Fruit fly (Drosophila melanogaster): ENCODE results near the gene Fer1.

Fer1 gene

dm6 chr3R:7127966-7128365, 8.0 kb upstream of the Fer1 start, which contains the start of gene CG10068 (continued):
- TF ChIP-seq CG5180 (GFP tag; optimal IDR thresholded peaks at IDR 0.05) (peak; percentile 63), Six4 (GFP tag; optimal IDR thresholded peaks at IDR 0.05) (peak; percentile 87), Hey (tag; optimal IDR thresholded peaks at IDR 0.05) (no peak), repo (GFP tag; optimal IDR thresholded peaks at IDR 0.05) (peak; percentile 72), CG33557 (GFP tag; optimal IDR thresholded peaks at IDR 0.05) (peak; percentile 79), CG14667 (GFP tag; IDR thresholded peaks at IDR 0.05) (peak; percentile 85), odd (GFP tag; optimal IDR thresholded peaks at IDR 0.05) (peak; percentile 42), Kr (GFP tag; optimal IDR thresholded peaks at IDR 0.05) (no peak), NFAT (GFP tag; IDR thresholded peaks at IDR 0.05) (peak; percentile 83), ro (GFP tag; IDR thresholded peaks at IDR 0.05) (peak; percentile 67; the same call in 1 of the 2 replicates), CG17829 (tag; optimal IDR thresholded peaks at IDR 0.05) (peak; percentile 94), bowl (GFP tag; IDR thresholded peaks at IDR 0.05) (peak; percentile 87), da (GFP tag; optimal IDR thresholded peaks at IDR 0.05) (peak; percentile 28), jumu (GFP tag; optimal IDR thresholded peaks at IDR 0.05) (peak; percentile 83), CG1647 (GFP tag; optimal IDR thresholded peaks at IDR 0.05) (peak; percentile 75), CG8089 (GFP tag; optimal IDR thresholded peaks at IDR 0.05) (peak; percentile 78), tll (GFP tag; optimal IDR thresholded peaks at IDR 0.05) (peak in 1 of 2 experiments; percentile 80), CG42726 (GFP tag; IDR thresholded peaks at IDR 0.05; ENCODE audit: partially characterized antibody) (no peak), ATbp (GFP tag; optimal IDR thresholded peaks at IDR 0.05) (peak; percentile 80), CG15479 (GFP tag; optimal IDR thresholded peaks at IDR 0.05) (peak; percentile 20), peb (GFP tag; IDR thresholded peaks at IDR 0.05) (peak; percentile 76), Stat92E (GFP tag; optimal IDR thresholded peaks at IDR 0.05) (peak in 1 of 3 experiments; percentile 56), Bteb2 (GFP tag; optimal IDR thresholded peaks at IDR 0.05) (peak; percentile 81), inv (GFP tag; IDR thresholded peaks at IDR 0.05; ENCODE audit: partially characterized antibody) (no peak), HLH54F (GFP tag; optimal IDR thresholded peaks at IDR 0.05) (peak; percentile 88), Atf3 (GFP tag; optimal IDR thresholded peaks at IDR 0.05) (peak; percentile 84), Mrtf (GFP tag; IDR thresholded peaks at IDR 0.05) (peak; percentile 82; the same call in 2 of the 3 replicates), chn (GFP tag; optimal IDR thresholded peaks at IDR 0.05) (peak; percentile 89), BtbVII (GFP tag; optimal IDR thresholded peaks at IDR 0.05) (peak; percentile 81), NK7.1 (GFP tag; optimal IDR thresholded peaks at IDR 0.05) (peak; percentile 71), D19B (GFP tag; optimal IDR thresholded peaks at IDR 0.05) (peak; percentile 58), C15 (GFP tag; IDR thresholded peaks at IDR 0.05) (peak; percentile 73; the same call in 2 of the 3 replicates), Optix (GFP tag; IDR thresholded peaks at IDR 0.05) (peak; percentile 83), CG3847 (GFP tag; IDR thresholded peaks at IDR 0.05) (no peak), CG3281 (GFP tag; optimal IDR thresholded peaks at IDR 0.05) (peak; percentile 82), CG13624 (GFP tag; optimal IDR thresholded peaks at IDR 0.05) (peak; percentile 87), CG15011 (GFP tag; optimal IDR thresholded peaks at IDR 0.05) (peak; percentile 79), CG6654 (GFP tag; optimal IDR thresholded peaks at IDR 0.05) (peak; percentile 56), Antp (GFP tag; optimal IDR thresholded peaks at IDR 0.05) (peak; percentile 82), Meics (GFP tag; optimal IDR thresholded peaks at IDR 0.05) (peak; percentile 82), lmd (GFP tag; IDR thresholded peaks at IDR 0.05) (peak; percentile 85), esg (GFP tag; conservative IDR thresholded peaks at IDR 0.05) (peak; percentile 80), klu (GFP tag; IDR thresholded peaks at IDR 0.05) (peak; percentile 66; the same call in 1 of the 2 replicates), bab2 (GFP tag; optimal IDR thresholded peaks at IDR 0.05) (peak; percentile 89), Taf1 (GFP tag; IDR thresholded peaks at IDR 0.05) (peak; percentile 67), CG11723 (GFP tag; optimal IDR thresholded peaks at IDR 0.05) (peak; percentile 59), CG12104 (GFP tag; optimal IDR thresholded peaks at IDR 0.05) (peak; percentile 70), chinmo (GFP tag; IDR thresholded peaks at IDR 0.05; ENCODE audit: partially characterized antibody) (no peak), sim (GFP tag; IDR thresholded peaks at IDR 0.05) (peak; percentile 91), Dp (GFP tag; optimal IDR thresholded peaks at IDR 0.05) (peak; percentile 25), D19A (tag; optimal IDR thresholded peaks at IDR 0.05) (peak; percentile 83)

Data from whole organism, embryonic.